Fruit fly (Drosophila melanogaster): Measurements from ENCODE around the gene CG6026.

Gene CG6026

DNA sequence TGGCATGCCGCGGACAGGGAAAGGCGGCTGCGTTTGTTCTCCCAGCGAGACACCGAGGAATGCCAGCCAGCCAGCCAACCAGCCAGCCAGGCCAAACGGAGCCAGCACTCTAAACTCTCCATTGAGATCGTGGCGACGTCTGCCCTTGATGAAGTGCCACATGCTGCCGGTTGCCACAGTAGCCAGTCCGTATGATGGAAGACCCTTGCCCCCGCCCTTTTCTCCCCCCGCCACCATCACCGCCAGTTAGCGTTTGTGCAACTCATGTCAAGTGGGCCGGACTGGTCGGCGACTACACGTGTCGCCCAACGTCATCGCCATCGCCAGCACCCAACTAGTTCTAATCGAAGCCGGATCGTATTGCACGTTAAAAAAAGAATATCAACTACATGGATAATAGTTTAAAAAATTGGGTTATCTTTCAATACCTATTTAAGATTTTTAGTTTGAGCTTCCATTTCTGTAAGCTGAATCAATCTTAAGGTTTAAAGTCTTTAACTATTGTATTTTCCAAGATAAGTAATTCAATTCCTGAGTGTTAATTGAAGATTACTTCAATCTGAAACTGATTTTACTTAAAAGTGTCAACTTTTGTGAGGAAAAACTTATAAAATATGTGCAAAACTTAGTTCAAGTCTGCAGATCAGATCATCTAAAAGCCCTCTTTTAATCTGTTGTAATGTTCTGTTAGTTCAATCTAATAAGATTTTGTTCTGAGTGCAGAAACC lies 37.0 kb downstream of the CG6026 start (continued):
- TF ChIP-seq Meics (GFP tag; optimal IDR thresholded peaks at IDR 0.05), result no peak
- TF ChIP-seq insv (GFP tag; optimal IDR thresholded peaks at IDR 0.05), result no peak
- TF ChIP-seq Rfx (GFP tag; IDR thresholded peaks at IDR 0.05), result no peak
- TF ChIP-seq tio (GFP tag; optimal IDR thresholded peaks at IDR 0.05), result peak; percentile 17
- TF ChIP-seq CG17361 (GFP tag; IDR thresholded peaks at IDR 0.05), result peak; percentile 49; the same call in 2 of the 3 replicates
- peak; percentile 33 for TF ChIP-seq CG2712 (tag; optimal IDR thresholded peaks at IDR 0.05)
- no peak for TF ChIP-seq maf-S (GFP tag; optimal IDR thresholded peaks at IDR 0.05)
- TF ChIP-seq pita (GFP tag; optimal IDR thresholded peaks at IDR 0.05), result no peak
- TF ChIP-seq ase (GFP tag; IDR thresholded peaks at IDR 0.05), result no peak
- peak; percentile 15 for TF ChIP-seq nmo (GFP tag; optimal IDR thresholded peaks at IDR 0.05)
- 0 out of 4 replicates have a peak, but pooled peaks have one; percentile 16 for TF ChIP-seq chinmo (GFP tag; IDR thresholded peaks at IDR 0.05; ENCODE audit: partially characterized antibody)
- TF ChIP-seq CG3847 (GFP tag; IDR thresholded peaks at IDR 0.05), result 0 out of 2 replicates have a peak, but pooled peaks have one; percentile 8
- peak; percentile 39 for TF ChIP-seq CG18262 (tag; optimal IDR thresholded peaks at IDR 0.05)
- peak; percentile 26 for TF ChIP-seq CG2678 (tag; optimal IDR thresholded peaks at IDR 0.05)
- no peak for TF ChIP-seq so (GFP tag; IDR thresholded peaks at IDR 0.05)
- no peak for TF ChIP-seq Dp (GFP tag; optimal IDR thresholded peaks at IDR 0.05)
- no peak for TF ChIP-seq CG9797 (GFP tag; optimal IDR thresholded peaks at IDR 0.05)
- TF ChIP-seq org-1 (GFP tag; optimal IDR thresholded peaks at IDR 0.05), result no peak
- peak; percentile 17 for TF ChIP-seq CG7556 (GFP tag; optimal IDR thresholded peaks at IDR 0.05)
- no peak for TF ChIP-seq vvl (GFP tag; IDR thresholded peaks at IDR 0.05)
- TF ChIP-seq phol (tag; optimal IDR thresholded peaks at IDR 0.05), result no peak
- no peak for TF ChIP-seq CG17385 (GFP tag; optimal IDR thresholded peaks at IDR 0.05)
- no peak for TF ChIP-seq dati (GFP tag; IDR thresholded peaks at IDR 0.05)
- no peak for TF ChIP-seq CG7745 (tag; optimal IDR thresholded peaks at IDR 0.05)
- no peak for TF ChIP-seq schlank (tag; optimal IDR thresholded peaks at IDR 0.05)
- no peak for TF ChIP-seq Bgb (GFP tag; IDR thresholded peaks at IDR 0.05; ENCODE audit: partially characterized antibody)
- no peak for TF ChIP-seq CG14667 (GFP tag; IDR thresholded peaks at IDR 0.05)
- TF ChIP-seq HLH4C (GFP tag; IDR thresholded peaks at IDR 0.05; ENCODE audit: partially characterized antibody), result no peak
- TF ChIP-seq CG30431 (GFP tag; optimal IDR thresholded peaks at IDR 0.05), result no peak
- TF ChIP-seq CG18764 (GFP tag; optimal IDR thresholded peaks at IDR 0.05), result no peak
- TF ChIP-seq CG10979 (tag; optimal IDR thresholded peaks at IDR 0.05), result peak; percentile 11
- TF ChIP-seq ewg (GFP tag; optimal IDR thresholded peaks at IDR 0.05), result no peak
- peak; percentile 67 for TF ChIP-seq Med (GFP tag)
- TF ChIP-seq lola (GFP tag; optimal IDR thresholded peaks at IDR 0.05), result peak in 1 of 3 experiments; percentile 36
- TF ChIP-seq CG12236 (GFP tag; optimal IDR thresholded peaks at IDR 0.05), result no peak
- TF ChIP-seq CG14710 (tag; optimal IDR thresholded peaks at IDR 0.05), result peak; percentile 6
- 0 out of 3 replicates have a peak, but pooled peaks have one; percentile 10 for TF ChIP-seq CG11456 (GFP tag; IDR thresholded peaks at IDR 0.05)
- TF ChIP-seq Spps (tag; optimal IDR thresholded peaks at IDR 0.05), result no peak
- no peak for TF ChIP-seq sima (GFP tag; optimal IDR thresholded peaks at IDR 0.05)
- no peak for TF ChIP-seq CG5180 (GFP tag; optimal IDR thresholded peaks at IDR 0.05)
- no peak for TF ChIP-seq CG6791 (GFP tag; IDR thresholded peaks at IDR 0.05; ENCODE audit: partially characterized antibody)
- TF ChIP-seq Poxn (GFP tag; IDR thresholded peaks at IDR 0.05), result no peak
- 0 out of 3 replicates have a peak, but pooled peaks have one; percentile 21 for TF ChIP-seq ci (GFP tag; IDR thresholded peaks at IDR 0.05)
- TF ChIP-seq CG15479 (GFP tag; optimal IDR thresholded peaks at IDR 0.05), result no peak
- TF ChIP-seq Ssrp (tag; optimal IDR thresholded peaks at IDR 0.05), result no peak
- peak in 1 of 2 experiments; percentile 63 for TF ChIP-seq bsh (GFP tag; optimal IDR thresholded peaks at IDR 0.05)
- no peak for TF ChIP-seq Jarid2 (GFP tag; optimal IDR thresholded peaks at IDR 0.05)
- no peak for TF ChIP-seq kah (GFP tag; optimal IDR thresholded peaks at IDR 0.05)
